Fruit fly (Drosophila melanogaster): ENCODE measurements around the gene CG9813.
A peak's percentile ranks its signal among the peaks of the same experiment; 100 is the strongest.

CG9813 gene

dm6 chr3R:13428341-13429040, 48.9 kb upstream of the CG9813 start (continued):
- TF ChIP-seq caup (GFP tag; optimal IDR thresholded peaks at IDR 0.05; ENCODE audit: severe bottlenecking) (peak; percentile 6), chif (GFP tag; optimal IDR thresholded peaks at IDR 0.05) (peak; percentile 44 to 71), sr (GFP tag; IDR thresholded peaks at IDR 0.05) (no peak), jing (GFP tag; optimal IDR thresholded peaks at IDR 0.05) (peak; percentile 33), lab (GFP tag; optimal IDR thresholded peaks at IDR 0.05) (peak; percentile 73), toy (GFP tag; IDR thresholded peaks at IDR 0.05) (no peak), ro (GFP tag; IDR thresholded peaks at IDR 0.05) (peak; percentile 44; the same call in 1 of the 2 replicates), stc (GFP tag; IDR thresholded peaks at IDR 0.05) (peak; percentile 74), Hr39 (optimal IDR thresholded peaks at IDR 0.05) (no peak), org-1 (GFP tag; optimal IDR thresholded peaks at IDR 0.05) (peak; percentile 45), sqz (GFP tag; optimal IDR thresholded peaks at IDR 0.05) (peak; percentile 4), repo (GFP tag; optimal IDR thresholded peaks at IDR 0.05) (no peak), D (optimal IDR thresholded peaks at IDR 0.05) (no peak), D (GFP tag; optimal IDR thresholded peaks at IDR 0.05) (peak; percentile 75), HLHmδ (GFP tag; optimal IDR thresholded peaks at IDR 0.05) (no peak), stwl (tag; optimal IDR thresholded peaks at IDR 0.05) (no peak), cato (GFP tag; optimal IDR thresholded peaks at IDR 0.05; ENCODE audit: borderline replicate concordance) (no peak), HmgZ (tag; optimal IDR thresholded peaks at IDR 0.05) (no peak), CG18476 (GFP tag; optimal IDR thresholded peaks at IDR 0.05) (peak; percentile 51), tup (GFP tag; optimal IDR thresholded peaks at IDR 0.05) (peak; percentile 23), Opbp (GFP tag; IDR thresholded peaks at IDR 0.05; ENCODE audit: partially characterized antibody) (no peak), CG9727 (GFP tag; optimal IDR thresholded peaks at IDR 0.05) (peak; percentile 59), dpn (GFP tag; optimal IDR thresholded peaks at IDR 0.05) (peak; percentile 55 to 73), YL-1 (GFP tag; optimal IDR thresholded peaks at IDR 0.05) (no peak), twi (tag; optimal IDR thresholded peaks at IDR 0.05) (peak; percentile 90), Atf3 (GFP tag; optimal IDR thresholded peaks at IDR 0.05) (peak; percentile 32), gce (GFP tag; IDR thresholded peaks at IDR 0.05) (peak; percentile 37; the same call in 1 of the 3 replicates), CG4404 (GFP tag; IDR thresholded peaks at IDR 0.05) (peak; percentile 64), CoRest (tag; optimal IDR thresholded peaks at IDR 0.05) (peak; percentile 66), HLH3B (GFP tag; IDR thresholded peaks at IDR 0.05) (peak; percentile 81), NC2α (GFP tag; optimal IDR thresholded peaks at IDR 0.05) (no peak), cg (GFP tag; optimal IDR thresholded peaks at IDR 0.05) (no peak), Scr (GFP tag; IDR thresholded peaks at IDR 0.05; ENCODE audit: partially characterized antibody) (no peak), bbx (GFP tag; IDR thresholded peaks at IDR 0.05; ENCODE audit: partially characterized antibody) (no peak), insv (GFP tag; optimal IDR thresholded peaks at IDR 0.05) (no peak), hbn (GFP tag; IDR thresholded peaks at IDR 0.05; ENCODE audit: partially characterized antibody) (no peak), gt (GFP tag; IDR thresholded peaks at IDR 0.05) (no peak), Stat92E (GFP tag; optimal IDR thresholded peaks at IDR 0.05) (no peak), Hsf (GFP tag; optimal IDR thresholded peaks at IDR 0.05) (peak; percentile 65), sug (tag; optimal IDR thresholded peaks at IDR 0.05) (no peak), sob (GFP tag; IDR thresholded peaks at IDR 0.05) (peak; percentile 42; the same call in 1 of the 2 replicates), gsb (GFP tag; IDR thresholded peaks at IDR 0.05) (peak; percentile 44; the same call in 1 of the 2 replicates), row (GFP tag; IDR thresholded peaks at IDR 0.05) (peak; percentile 85), Lim3 (GFP tag; IDR thresholded peaks at IDR 0.05) (no peak), CG2889 (GFP tag; IDR thresholded peaks at IDR 0.05) (no peak), NC2β (GFP tag; optimal IDR thresholded peaks at IDR 0.05) (peak; percentile 24), CG13894 (tag; optimal IDR thresholded peaks at IDR 0.05) (no peak), CG5180 (GFP tag; optimal IDR thresholded peaks at IDR 0.05) (no peak), Blimp-1 (GFP tag; optimal IDR thresholded peaks at IDR 0.05) (peak; percentile 80)
